Worm (Caenorhabditis elegans) whole organism, young adult: ENCODE results near the gene F41B5.12.

ENCODE experiments used
- B0336.3 ChIP-seq: fragments of 200-800 bp; sonication (Bioruptor generic); IDR thresholded peaks from 2 replicates; pipeline ENCODE4 v1.3.6; 2022; ENCODE audit warnings: missing genetic modification characterization, missing compliant biosample characterization
- F57A8.1 ChIP-seq: fragments of 200-800 bp; sonication (Bioruptor generic); optimal IDR thresholded peaks from 2 replicates; lab custom pipeline; 2018; ENCODE audit warnings: mild to moderate bottlenecking, missing genetic modification characterization, moderate library complexity, missing compliant biosample characterization
- T07F8.4 ChIP-seq: sonication (generic microtip); optimal IDR thresholded peaks from 2 replicates; lab custom pipeline; 2016; ENCODE audit warnings: mild to moderate bottlenecking, missing genetic modification characterization, moderate library complexity, missing compliant biosample characterization
- ama-1 ChIP-seq, 3 experiments: fragments of 150-350 bp in 1 of 3; sonication (generic microtip) in 2 of 3; optimal IDR thresholded peaks; 2 replicates each; lab custom pipeline; 2014 to 2018; ENCODE audit warnings: missing biosample characterization in 2 of 3, missing genetic modification characterization in 2 of 3, missing genetic modification reagents in 2 of 3
- bed-2 ChIP-seq: fragments of 200-800 bp; sonication (Bioruptor generic); IDR thresholded peaks from 2 replicates; pipeline ENCODE4 v1.3.6; 2022; ENCODE audit warnings: missing genetic modification reagents, missing genetic modification characterization, missing compliant biosample characterization
- cebp-2 ChIP-seq: fragments of 200-800 bp; sonication (Bioruptor generic); IDR thresholded peaks from 2 replicates; pipeline ENCODE4 v1.3.6; 2022; ENCODE audit warnings: missing genetic modification characterization, missing compliant biosample characterization
- ceh-27 ChIP-seq: fragments of 200-800 bp; sonication (Bioruptor generic); optimal IDR thresholded peaks from 2 replicates; lab custom pipeline; 2018; ENCODE audit warnings: mild to moderate bottlenecking, missing genetic modification characterization, moderate library complexity, missing compliant biosample characterization
- ceh-91 ChIP-seq: fragments of 200-800 bp; sonication (Bioruptor generic); IDR thresholded peaks from 2 replicates; pipeline ENCODE4 v1.3.6; 2022; ENCODE audit warnings: missing genetic modification reagents, missing genetic modification characterization, missing compliant biosample characterization
- die-1 ChIP-seq: sonication (generic microtip); optimal IDR thresholded peaks from 2 replicates; lab custom pipeline; 2016; ENCODE audit warnings: missing genotype, mild to moderate bottlenecking, missing genetic modification characterization, missing compliant biosample characterization
- efl-1 ChIP-seq: fragments of 150-350 bp; optimal IDR thresholded peaks from 2 replicates; lab custom pipeline; 2014; ENCODE audit warnings: missing biosample characterization, missing genetic modification reagents, missing genetic modification characterization
- egl-44 ChIP-seq: fragments of 200-800 bp; sonication (Bioruptor generic); IDR thresholded peaks from 2 replicates; pipeline ENCODE4 v1.3.6; 2022; ENCODE audit warnings: missing genetic modification reagents, missing genetic modification characterization, missing compliant biosample characterization
- egrh-3 ChIP-seq: fragments of 200-800 bp; sonication (Bioruptor generic); IDR thresholded peaks from 2 replicates; pipeline ENCODE4 v1.3.6; 2022; ENCODE audit warnings: missing genetic modification reagents, missing genetic modification characterization, missing compliant biosample characterization
- ekl-4 ChIP-seq: fragments of 200-800 bp; sonication (Bioruptor generic); IDR thresholded peaks from 2 replicates; pipeline ENCODE4 v1.3.6; 2022; ENCODE audit warnings: missing genetic modification reagents, missing genetic modification characterization, missing compliant biosample characterization
- let-607 ChIP-seq, 2 experiments: fragments of 200-800 bp in 1 of 2; sonication (Bioruptor generic) in 1 of 2; sonication (generic microtip) in 1 of 2; optimal IDR thresholded peaks; 2 replicates each; lab custom pipeline; 2016 to 2018; ENCODE audit warnings: mild to moderate bottlenecking in 2 of 2, missing compliant biosample characterization in 2 of 2, missing genetic modification characterization in 2 of 2, moderate library complexity in 2 of 2, missing genotype in 1 of 2
- lin-40 ChIP-seq: sonication (generic microtip); optimal IDR thresholded peaks from 2 replicates; lab custom pipeline; 2016; ENCODE audit warnings: missing genetic modification characterization, mild to moderate bottlenecking, missing compliant biosample characterization, missing genotype, missing genetic modification reagents
- lin-54 ChIP-seq: fragments of 200-800 bp; sonication (Bioruptor generic); optimal IDR thresholded peaks from 2 replicates; lab custom pipeline; 2018; ENCODE audit warnings: mild to moderate bottlenecking, missing genetic modification characterization, missing compliant biosample characterization
- lsl-1 ChIP-seq: fragments of 200-800 bp; sonication (Bioruptor generic); optimal IDR thresholded peaks from 2 replicates; lab custom pipeline; 2018; ENCODE audit warnings: mild to moderate bottlenecking, missing genetic modification characterization, moderate library complexity, missing compliant biosample characterization
- madf-10 ChIP-seq: sonication (generic microtip); optimal IDR thresholded peaks from 2 replicates; lab custom pipeline; 2016; ENCODE audit warnings: mild to moderate bottlenecking, missing genetic modification characterization, missing compliant biosample characterization
- nfya-1 ChIP-seq: sonication (generic microtip); optimal IDR thresholded peaks from 2 replicates; lab custom pipeline; 2017; ENCODE audit warnings: antibody characterized with exemption, missing compliant biosample characterization, missing genetic modification characterization, borderline replicate concordance; ENCODE audit not compliant: insufficient read depth
- nfya-2 ChIP-seq: fragments of 200-800 bp; sonication (Bioruptor generic); IDR thresholded peaks from 2 replicates; pipeline ENCODE4 v1.3.6; 2022; ENCODE audit warnings: missing genetic modification reagents, missing genetic modification characterization, missing compliant biosample characterization
- nfyb-1 ChIP-seq: fragments of 200-800 bp; sonication (Bioruptor generic); IDR thresholded peaks from 2 replicates; pipeline ENCODE4 v1.3.6; 2022; ENCODE audit warnings: missing genetic modification reagents, missing genetic modification characterization, missing compliant biosample characterization
- nhr-27 ChIP-seq: fragments of 200-800 bp; sonication (Bioruptor generic); optimal IDR thresholded peaks from 2 replicates; lab custom pipeline; 2018; ENCODE audit warnings: mild to moderate bottlenecking, missing genetic modification characterization, moderate library complexity, missing compliant biosample characterization
- nhr-80 ChIP-seq: sonication (generic microtip); optimal IDR thresholded peaks from 2 replicates; lab custom pipeline; 2016; ENCODE audit warnings: missing genetic modification characterization, missing compliant biosample characterization
- pbrm-1 ChIP-seq: fragments of 200-800 bp; sonication (Bioruptor generic); IDR thresholded peaks from 2 replicates; pipeline ENCODE4 v1.3.6; 2022; ENCODE audit warnings: missing genetic modification reagents, missing genetic modification characterization, missing compliant biosample characterization
- pha-4 ChIP-seq: fragments of 150-350 bp; sonication (generic microtip); optimal IDR thresholded peaks from 2 replicates; lab custom pipeline; 2014; ENCODE audit warnings: missing biosample characterization, missing genetic modification reagents, missing genetic modification characterization
- rcor-1 ChIP-seq: fragments of 200-800 bp; sonication (Bioruptor generic); IDR thresholded peaks from 2 replicates; pipeline ENCODE4 v1.3.6; 2022; ENCODE audit warnings: missing genetic modification reagents, missing genetic modification characterization, missing compliant biosample characterization
- rpc-1 ChIP-seq, 2 experiments: fragments of 150-350 bp in 1 of 2; sonication (generic microtip) in 1 of 2; optimal IDR thresholded peaks; 2 replicates each; lab custom pipeline; 2014 to 2018; ENCODE audit warnings: missing biosample characterization in 1 of 2, missing genetic modification characterization in 1 of 2, missing genetic modification reagents in 1 of 2, missing genotype in 1 of 2
- snpc-3.4 ChIP-seq: sonication (generic microtip); optimal IDR thresholded peaks from 2 replicates; lab custom pipeline; 2017; ENCODE audit warnings: missing genetic modification characterization, mild to moderate bottlenecking, missing compliant biosample characterization, antibody characterized with exemption, moderate library complexity, missing genotype, missing genetic modification reagents
- sptf-2 ChIP-seq: fragments of 200-800 bp; sonication (Bioruptor generic); optimal IDR thresholded peaks from 2 replicates; lab custom pipeline; 2018; ENCODE audit warnings: mild to moderate bottlenecking, missing genetic modification characterization, missing compliant biosample characterization
- tbp1 ChIP-seq: fragments of 200-800 bp; sonication (Bioruptor generic); optimal IDR thresholded peaks from 2 replicates; lab custom pipeline; 2018; ENCODE audit warnings: mild to moderate bottlenecking, missing genetic modification characterization, missing compliant biosample characterization
- unc-130 ChIP-seq: sonication (generic microtip); optimal IDR thresholded peaks from 2 replicates; lab custom pipeline; 2016; ENCODE audit warnings: missing genetic modification reagents, missing genetic modification characterization, missing compliant biosample characterization
- zim-3 ChIP-seq: sonication (generic microtip); optimal IDR thresholded peaks from 2 replicates; lab custom pipeline; 2017; ENCODE audit warnings: mild to moderate bottlenecking, missing genetic modification characterization, moderate library complexity, missing compliant biosample characterization
- ztf-22 ChIP-seq: fragments of 200-800 bp; sonication (Bioruptor generic); optimal IDR thresholded peaks from 2 replicates; lab custom pipeline; 2018; ENCODE audit warnings: mild to moderate bottlenecking, missing genetic modification characterization, moderate library complexity, missing compliant biosample characterization
- ztf-26 ChIP-seq: sonication (generic microtip); optimal IDR thresholded peaks from 2 replicates; lab custom pipeline; 2017; ENCODE audit warnings: missing genetic modification characterization, missing compliant biosample characterization
- ztf-3 ChIP-seq: fragments of 200-800 bp; sonication (Bioruptor generic); optimal IDR thresholded peaks from 2 replicates; lab custom pipeline; 2018; ENCODE audit warnings: mild to moderate bottlenecking, missing genetic modification characterization, missing compliant biosample characterization

Gene F41B5.12

ce11 chrV:2277260-2277659 is 16.5 kb downstream of the F41B5.12 start (continued):
- TF ChIP-seq bed-2 (GFP tag; lab: Robert Waterston, UW): no peak
- no peak for TF ChIP-seq egl-44 (GFP tag; lab: Robert Waterston, UW)
- TF ChIP-seq efl-1 (GFP tag; lab: Kevin White, UChicago): peak; percentile 14
- no peak for TF ChIP-seq ekl-4 (GFP tag; lab: Robert Waterston, UW)
- no peak for TF ChIP-seq nfya-2
- no peak for TF ChIP-seq lin-54 (GFP tag; lab: Kevin White, UChicago)
- TF ChIP-seq tbp1: peak; percentile 64
- TF ChIP-seq egrh-3 (GFP tag; lab: Robert Waterston, UW): peak; percentile 22; the same call in 1 of the 2 replicates
- no peak for TF ChIP-seq ztf-26 (tag; lab: Kevin White, UChicago)
- TF ChIP-seq ama-1 (optimal IDR thresholded peaks at IDR 0.05; lab: Kevin White, UChicago): no peak
- TF ChIP-seq ama-1 (GFP tag; optimal IDR thresholded peaks at IDR 0.05; lab: Kevin White, UChicago): no peak
- no peak for TF ChIP-seq rcor-1 (GFP tag; lab: Robert Waterston, UW)
- TF ChIP-seq snpc-3.4 (tag; lab: Kevin White, UChicago): no peak
- TF ChIP-seq ceh-91 (GFP tag; lab: Robert Waterston, UW): no peak
- TF ChIP-seq nhr-27 (tag; lab: Kevin White, UChicago): no peak
- no peak for TF ChIP-seq T07F8.4 (tag; lab: Kevin White, UChicago)
- no peak for TF ChIP-seq madf-10 (tag; lab: Kevin White, UChicago)
- no peak for TF ChIP-seq ztf-3
- no peak for TF ChIP-seq let-607 (tag; optimal IDR thresholded peaks at IDR 0.05; lab: Kevin White, UChicago)
- no peak for TF ChIP-seq B0336.3
- TF ChIP-seq die-1 (tag; lab: Kevin White, UChicago): no peak
- TF ChIP-seq lsl-1 (GFP tag; lab: Kevin White, UChicago): no peak
- TF ChIP-seq nfya-1 (tag; lab: Kevin White, UChicago): no peak
- TF ChIP-seq cebp-2: no peak
- no peak for TF ChIP-seq sptf-2 (GFP tag; lab: Kevin White, UChicago)
- no peak for TF ChIP-seq F57A8.1 (GFP tag; lab: Kevin White, UChicago)
- no peak for TF ChIP-seq nfyb-1
- no peak for TF ChIP-seq rpc-1 (optimal IDR thresholded peaks at IDR 0.05; lab: Kevin White, UChicago)
- peak; percentile 50 for TF ChIP-seq rpc-1 (tag; optimal IDR thresholded peaks at IDR 0.05; lab: Kevin White, UChicago)

ce11 chrV:2278052-2278451 is 17.3 kb downstream of the F41B5.12 start, which contains the start of gene nhr-59:
nhr-59 (minus strand) TSS chrV:2278265.
- TF ChIP-seq unc-130 (GFP tag; lab: Kevin White, UChicago) (no peak), ceh-27 (no peak), nhr-80 (tag; lab: Kevin White, UChicago) (peak; percentile 33)

DNA sequence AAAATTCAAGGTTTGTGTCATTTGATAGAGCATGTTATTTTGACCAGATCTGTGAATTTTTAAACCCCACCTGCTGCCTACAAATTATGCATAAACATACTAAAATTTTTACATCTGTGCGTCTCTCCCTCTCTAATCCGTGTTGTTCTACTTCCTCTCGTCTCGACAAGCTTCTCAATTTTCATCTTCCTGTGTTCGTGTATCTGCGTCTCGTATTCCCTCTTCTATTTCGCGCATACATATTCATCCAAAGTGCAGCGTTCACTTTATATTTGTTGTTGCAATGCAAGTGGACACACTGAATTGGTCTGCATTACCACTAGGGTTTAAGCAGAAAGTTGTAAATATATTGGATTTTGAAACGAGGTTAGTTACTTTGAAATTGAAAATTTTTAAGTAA is 17.8 kb downstream of the F41B5.12 start, which contains the start of gene fbxa-137:
TSS of gene fbxa-137 (plus strand) at position 274 of the 400 bp plus-strand sequence.
- TF ChIP-seq ztf-22 (GFP tag; lab: Kevin White, UChicago) (no peak), zim-3 (tag; lab: Kevin White, UChicago) (no peak), pha-4 (tag; lab: Kevin White, UChicago) (no peak), lin-40 (no peak), lsl-1 (GFP tag; lab: Kevin White, UChicago) (no peak), pbrm-1 (GFP tag; lab: Robert Waterston, UW) (no peak)
